Fruit fly (Drosophila melanogaster) whole organism, embryonic: Measurements from ENCODE around the gene CG42494.

Source experiments
- Aef1 ChIP-seq: fragments of 200-800 bp; sonication (Bioruptor generic); IDR thresholded peaks from 3 replicates; pipeline ENCODE4 v1.3.6; 2022; ENCODE audit warnings: missing biosample characterization, missing genetic modification characterization
- Atf-2 ChIP-seq: fragments of 200-800 bp; sonication (Bioruptor generic); optimal IDR thresholded peaks from 2 replicates; lab custom pipeline; 2016; ENCODE audit warnings: missing biosample characterization, missing genetic modification characterization
- B-H1 ChIP-seq: fragments of 200-800 bp; sonication (Bioruptor generic); IDR thresholded peaks from 3 replicates; pipeline ENCODE4 v1.3.6; 2022; ENCODE audit warnings: missing biosample characterization, missing genetic modification characterization
- CG10321 ChIP-seq: fragments of 200-800 bp; sonication (Bioruptor generic); IDR thresholded peaks from 2 replicates; pipeline ENCODE4 v1.3.6; 2022; ENCODE audit warnings: missing biosample characterization, missing genetic modification characterization
- CG10979 ChIP-seq: fragments of 200-800 bp; sonication (Bioruptor generic); optimal IDR thresholded peaks from 2 replicates; lab custom pipeline; 2018; ENCODE audit warnings: missing biosample characterization, mild to moderate bottlenecking, missing genetic modification characterization, moderate library complexity
- CG11695 ChIP-seq: fragments of 200-800 bp; sonication (Bioruptor generic); IDR thresholded peaks from 3 replicates; pipeline ENCODE4 v1.3.6; 2022; ENCODE audit warnings: missing biosample characterization, missing genetic modification characterization
- CG12104 ChIP-seq: fragments of 200-800 bp; sonication (Bioruptor generic); optimal IDR thresholded peaks from 3 replicates; lab custom pipeline; 2016; ENCODE audit warnings: missing biosample characterization, missing genetic modification characterization
- CG12236 ChIP-seq: fragments of 200-800 bp; sonication (Bioruptor generic); optimal IDR thresholded peaks from 2 replicates; lab custom pipeline; 2016; ENCODE audit warnings: missing biosample characterization, missing genetic modification characterization
- CG13296 ChIP-seq: fragments of 200-800 bp; sonication (Bioruptor generic); optimal IDR thresholded peaks from 3 replicates; lab custom pipeline; 2018; ENCODE audit warnings: missing biosample characterization, mild to moderate bottlenecking, missing genetic modification characterization
- CG13624 ChIP-seq: fragments of 200-800 bp; sonication (Bioruptor generic); optimal IDR thresholded peaks from 2 replicates; lab custom pipeline; 2016; ENCODE audit warnings: missing biosample characterization, missing genetic modification characterization
- CG14965 ChIP-seq: fragments of 200-800 bp; sonication (Bioruptor generic); optimal IDR thresholded peaks from 2 replicates; lab custom pipeline; 2016; ENCODE audit warnings: missing biosample characterization, missing genetic modification characterization, borderline replicate concordance
- CG17612 ChIP-seq: fragments of 200-800 bp; sonication (Bioruptor generic); IDR thresholded peaks from 2 replicates; pipeline ENCODE4 v1.3.6; 2022; ENCODE audit warnings: missing biosample characterization, missing genetic modification characterization
- CG2875 ChIP-seq: fragments of 200-800 bp; sonication (Bioruptor generic); optimal IDR thresholded peaks from 2 replicates; lab custom pipeline; 2017; ENCODE audit warnings: missing biosample characterization, mild to moderate bottlenecking, missing genetic modification characterization, missing genetic modification reagents
- CG34376 ChIP-seq: fragments of 200-800 bp; sonication (Bioruptor generic); optimal IDR thresholded peaks from 2 replicates; lab custom pipeline; 2018; ENCODE audit warnings: missing biosample characterization, mild to moderate bottlenecking, missing genetic modification characterization
- CG4282 ChIP-seq: fragments of 200-800 bp; sonication (Bioruptor generic); optimal IDR thresholded peaks from 2 replicates; lab custom pipeline; 2016; ENCODE audit warnings: missing biosample characterization, missing genetic modification characterization
- CG4820 ChIP-seq: fragments of 200-800 bp; sonication (Bioruptor generic); optimal IDR thresholded peaks from 3 replicates; lab custom pipeline; 2016; ENCODE audit warnings: missing biosample characterization, missing genetic modification characterization
- CG6175 ChIP-seq: fragments of 200-800 bp; sonication (Bioruptor generic); IDR thresholded peaks from 3 replicates; pipeline ENCODE4 v1.3.6; 2022; ENCODE audit warnings: missing biosample characterization, missing genetic modification characterization
- CG7271 ChIP-seq: fragments of 200-800 bp; sonication (Bioruptor generic); optimal IDR thresholded peaks from 2 replicates; lab custom pipeline; 2018; ENCODE audit warnings: missing biosample characterization, mild to moderate bottlenecking, missing genetic modification characterization, moderate library complexity
- CG7372 ChIP-seq: fragments of 200-800 bp; sonication (Bioruptor generic); IDR thresholded peaks from 2 replicates; pipeline ENCODE4 v1.3.6; 2022; ENCODE audit warnings: missing biosample characterization, missing genetic modification characterization
- CG8359 ChIP-seq: fragments of 200-800 bp; sonication (Bioruptor generic); optimal IDR thresholded peaks from 2 replicates; lab custom pipeline; 2017; ENCODE audit warnings: missing biosample characterization, mild to moderate bottlenecking, missing genetic modification characterization, borderline replicate concordance
- CkIIα-i1 ChIP-seq: fragments of 200-800 bp; sonication (Bioruptor generic); IDR thresholded peaks from 2 replicates; pipeline ENCODE4 v1.3.6; 2022; ENCODE audit warnings: missing biosample characterization, missing genetic modification characterization
- CoRest ChIP-seq: fragments of 200-800 bp; sonication (Bioruptor generic); optimal IDR thresholded peaks from 3 replicates; lab custom pipeline; 2018; ENCODE audit warnings: missing biosample characterization, mild to moderate bottlenecking, missing genetic modification characterization, moderate library complexity
- Dad ChIP-seq: fragments of 200-800 bp; sonication (Bioruptor generic); optimal IDR thresholded peaks from 3 replicates; lab custom pipeline; 2016; ENCODE audit warnings: missing biosample characterization, missing genetic modification characterization
- MESR4 ChIP-seq: fragments of 200-800 bp; sonication (Bioruptor generic); optimal IDR thresholded peaks from 2 replicates; lab custom pipeline; 2018; ENCODE audit warnings: missing biosample characterization, mild to moderate bottlenecking, missing genetic modification characterization, moderate library complexity
- Meics ChIP-seq: fragments of 200-800 bp; sonication (Bioruptor generic); optimal IDR thresholded peaks from 2 replicates; lab custom pipeline; 2017; ENCODE audit warnings: missing biosample characterization, mild to moderate bottlenecking, missing genetic modification characterization
- Optix ChIP-seq: fragments of 200-800 bp; sonication (Bioruptor generic); IDR thresholded peaks from 3 replicates; pipeline ENCODE4 v1.3.6; 2022; ENCODE audit warnings: missing biosample characterization, missing genetic modification characterization
- Side ChIP-seq: fragments of 200-800 bp; sonication (Bioruptor generic); optimal IDR thresholded peaks from 2 replicates; lab custom pipeline; 2016; ENCODE audit warnings: missing biosample characterization, missing genetic modification characterization
- Sin3A ChIP-seq: fragments of >200 bp; optimal IDR thresholded peaks from 2 replicates; lab custom pipeline; 2018
- cas ChIP-seq: fragments of 200-800 bp; sonication (Bioruptor generic); IDR thresholded peaks from 2 replicates; pipeline ENCODE4 v1.3.6; 2022; ENCODE audit warnings: missing biosample characterization, missing genetic modification characterization
- cato ChIP-seq: fragments of 200-800 bp; sonication (Bioruptor generic); optimal IDR thresholded peaks from 2 replicates; lab custom pipeline; 2016; ENCODE audit warnings: missing biosample characterization, missing genetic modification characterization, borderline replicate concordance
- chif ChIP-seq, 2 experiments: fragments of 200-800 bp; sonication (Bioruptor generic); optimal IDR thresholded peaks; 3 replicates each; lab custom pipeline; 2016; ENCODE audit warnings: missing biosample characterization in 2 of 2, missing genetic modification characterization in 2 of 2
- dimm ChIP-seq: fragments of 200-800 bp; sonication (Bioruptor generic); IDR thresholded peaks from 2 replicates; pipeline ENCODE4 v1.3.6; 2022; ENCODE audit warnings: missing biosample characterization, missing genetic modification characterization
- dmrt11E ChIP-seq: fragments of 200-800 bp; sonication (Bioruptor generic); optimal IDR thresholded peaks from 3 replicates; lab custom pipeline; 2018; ENCODE audit warnings: missing biosample characterization, mild to moderate bottlenecking, missing genetic modification characterization, moderate library complexity
- dysf ChIP-seq: fragments of 200-800 bp; sonication (Bioruptor generic); IDR thresholded peaks from 3 replicates; pipeline ENCODE4 v1.3.6; 2022; ENCODE audit warnings: missing biosample characterization, missing genetic modification characterization
- fd64A ChIP-seq: fragments of 200-800 bp; sonication (Bioruptor generic); optimal IDR thresholded peaks from 3 replicates; lab custom pipeline; 2018; ENCODE audit warnings: missing biosample characterization, mild to moderate bottlenecking, missing genetic modification characterization
- gro ChIP-seq: fragments of 200-800 bp; sonication (Bioruptor generic); optimal IDR thresholded peaks from 2 replicates; lab custom pipeline; 2016; ENCODE audit warnings: missing biosample characterization, missing genetic modification characterization
- gsb-n ChIP-seq: fragments of 200-800 bp; sonication (Bioruptor generic); optimal IDR thresholded peaks from 3 replicates; lab custom pipeline; 2018; ENCODE audit warnings: missing biosample characterization, mild to moderate bottlenecking, missing genetic modification characterization
- ken ChIP-seq: fragments of 200-800 bp; sonication (Bioruptor generic); IDR thresholded peaks from 3 replicates; pipeline ENCODE4 v1.3.6; 2022; ENCODE audit warnings: missing biosample characterization, missing genetic modification characterization
- kni ChIP-seq: fragments of 200-800 bp; sonication (Bioruptor generic); optimal IDR thresholded peaks from 3 replicates; lab custom pipeline; 2017; ENCODE audit warnings: mild to moderate bottlenecking, missing biosample characterization, missing genetic modification reagents, missing genetic modification characterization
- lmd ChIP-seq: fragments of 200-800 bp; sonication (Bioruptor generic); IDR thresholded peaks from 2 replicates; pipeline ENCODE4 v1.3.6; 2022; ENCODE audit warnings: missing biosample characterization, missing genetic modification characterization
- luna ChIP-seq: fragments of 200-800 bp; sonication (Bioruptor generic); optimal IDR thresholded peaks from 2 replicates; lab custom pipeline; 2016; ENCODE audit warnings: missing biosample characterization, missing genetic modification characterization
- mam ChIP-seq: fragments of 200-800 bp; sonication (Bioruptor generic); optimal IDR thresholded peaks from 3 replicates; lab custom pipeline; 2016; ENCODE audit warnings: missing biosample characterization, missing genetic modification characterization
- pfk ChIP-seq: fragments of 200-800 bp; sonication (Bioruptor generic); optimal IDR thresholded peaks from 2 replicates; lab custom pipeline; 2018; ENCODE audit warnings: missing biosample characterization, mild to moderate bottlenecking, missing genetic modification characterization, moderate library complexity
- pnt ChIP-seq: fragments of 200-800 bp; sonication (Bioruptor generic); optimal IDR thresholded peaks from 3 replicates; lab custom pipeline; 2016; ENCODE audit warnings: missing biosample characterization, missing genetic modification characterization
- row ChIP-seq: fragments of 200-800 bp; sonication (Bioruptor generic); IDR thresholded peaks from 3 replicates; pipeline ENCODE4 v1.3.6; 2022; ENCODE audit warnings: missing biosample characterization, missing genetic modification characterization
- sd ChIP-seq: fragments of 200-800 bp; sonication (Bioruptor generic); optimal IDR thresholded peaks from 3 replicates; lab custom pipeline; 2018; ENCODE audit warnings: missing biosample characterization, mild to moderate bottlenecking, missing genetic modification characterization, moderate library complexity
- sens-2 ChIP-seq: fragments of 200-800 bp; sonication (Bioruptor generic); IDR thresholded peaks from 2 replicates; pipeline ENCODE4 v1.3.6; 2022; ENCODE audit warnings: missing biosample characterization, missing genetic modification characterization
- slbo ChIP-seq: fragments of 200-800 bp; sonication (Bioruptor generic); IDR thresholded peaks from 2 replicates; pipeline ENCODE4 v1.3.6; 2022; ENCODE audit warnings: missing biosample characterization, missing genetic modification characterization
- sna ChIP-seq: fragments of 200-800 bp; sonication (Bioruptor generic); IDR thresholded peaks from 2 replicates; pipeline ENCODE4 v1.3.6; 2022; ENCODE audit warnings: missing biosample characterization, missing genetic modification characterization; ENCODE audit not compliant: partially characterized antibody
- trem ChIP-seq: fragments of 200-800 bp; optimal IDR thresholded peaks from 3 replicates; lab custom pipeline; 2019; ENCODE audit warnings: missing biosample characterization, mild to moderate bottlenecking, missing genetic modification characterization, moderate library complexity
- wor ChIP-seq: fragments of 200-800 bp; sonication (Bioruptor generic); IDR thresholded peaks from 2 replicates; pipeline ENCODE4 v1.3.6; 2022; ENCODE audit warnings: missing biosample characterization, missing genetic modification characterization

The CG42494 gene

DNA sequence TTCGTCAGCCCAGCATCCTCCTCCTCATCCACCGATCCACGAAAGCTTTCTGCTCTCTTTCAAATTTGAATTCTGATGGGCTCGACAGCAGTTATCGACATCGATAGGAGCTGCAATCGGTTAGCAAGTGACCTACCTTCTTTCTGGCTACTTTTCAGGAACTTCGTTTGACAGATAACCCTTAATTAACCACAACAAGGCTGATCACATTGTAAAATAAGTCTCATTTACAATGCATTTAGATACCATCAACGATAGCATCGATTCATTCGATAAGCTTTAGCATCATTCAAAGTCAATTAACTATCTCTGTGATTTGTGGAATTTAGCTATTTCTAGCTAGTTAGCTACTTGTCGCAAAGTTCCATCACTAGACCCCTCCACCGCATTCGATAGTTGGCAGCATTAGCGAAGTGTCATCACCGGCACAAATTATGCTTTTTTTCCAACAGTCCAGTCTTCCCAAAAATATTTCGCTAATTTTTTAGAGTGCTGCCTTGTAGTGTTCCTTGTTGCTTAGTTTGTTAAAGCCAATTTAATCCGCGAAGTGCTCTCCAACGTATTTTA, 5.6 kb upstream of the CG42494 start, which contains the start of the genes MnM and Girdin (continued):
- TF ChIP-seq CG12104 (GFP tag; lab: Kevin White, UChicago) (peak; percentile 41), kni (GFP tag; lab: Kevin White, UChicago) (no peak), Optix (GFP tag; lab: Robert Waterston, UW) (no peak), CG13624 (peak; percentile 80), wor (GFP tag; lab: Robert Waterston, UW) (peak; percentile 24; the same call in 1 of the 2 replicates), Meics (GFP tag; lab: Kevin White, UChicago) (peak; percentile 22), CG7271 (tag; lab: Kevin White, UChicago) (no peak), sd (tag; lab: Kevin White, UChicago) (peak; percentile 91), pnt (peak; percentile 70), CG4820 (GFP tag; lab: Kevin White, UChicago) (peak; percentile 45), CG6175 (GFP tag; lab: Robert Waterston, UW) (peak; percentile 67; the same call in 2 of the 3 replicates), mam (peak; percentile 74), luna (GFP tag; lab: Kevin White, UChicago) (peak; percentile 3), gsb-n (tag; lab: Kevin White, UChicago) (peak; percentile 78), Sin3A (peak; percentile 99), Aef1 (GFP tag; lab: Robert Waterston, UW) (0 out of 3 replicates have a peak, but pooled peaks have one; percentile 21), gro (peak; percentile 63), CG12236 (GFP tag; lab: Kevin White, UChicago) (peak; percentile 1), fd64A (no peak), sna (GFP tag; lab: Robert Waterston, UW) (peak; percentile 88), CG4282 (no peak), row (GFP tag; lab: Robert Waterston, UW) (peak; percentile 92), CG17612 (no peak), dysf (GFP tag; lab: Robert Waterston, UW) (peak; percentile 64; the same call in 2 of the 3 replicates), dmrt11E (tag; lab: Kevin White, UChicago) (peak; percentile 38), CG34376 (peak; percentile 58), Dad (GFP tag; lab: Kevin White, UChicago) (peak; percentile 60), CG10979 (tag; lab: Kevin White, UChicago) (peak; percentile 36), pfk (GFP tag; lab: Kevin White, UChicago) (no peak), CG7372 (GFP tag; lab: Robert Waterston, UW) (0 out of 2 replicates have a peak, but pooled peaks have one; percentile 11), CG13296 (GFP tag; lab: Kevin White, UChicago) (no peak), sens-2 (GFP tag; lab: Robert Waterston, UW) (no peak), dimm (GFP tag; lab: Robert Waterston, UW) (no peak), B-H1 (GFP tag; lab: Robert Waterston, UW) (no peak), ken (0 out of 3 replicates have a peak, but pooled peaks have one; percentile 31), trem (peak; percentile 91), Atf-2 (GFP tag; lab: Kevin White, UChicago) (peak; percentile 70), CkIIα-i1 (GFP tag; lab: Robert Waterston, UW) (no peak), chif (GFP tag; optimal IDR thresholded peaks at IDR 0.05; lab: Kevin White, UChicago) (peak; percentile 37 to 74), CG2875 (GFP tag; lab: Kevin White, UChicago) (no peak), CG10321 (GFP tag; lab: Robert Waterston, UW) (no peak), cato (GFP tag; lab: Kevin White, UChicago) (no peak), slbo (GFP tag; lab: Robert Waterston, UW) (peak; percentile 83), lmd (GFP tag; lab: Robert Waterston, UW) (peak; percentile 56), CoRest (peak; percentile 81), CG8359 (GFP tag; lab: Kevin White, UChicago) (no peak), cas (GFP tag; lab: Robert Waterston, UW) (0 out of 2 replicates have a peak, but pooled peaks have one; percentile 19), MESR4 (peak; percentile 63), CG14965 (GFP tag; lab: Kevin White, UChicago) (peak; percentile 38), CG11695 (no peak), Side (peak; percentile 49)
